Fruit fly (Drosophila melanogaster): Measurements from ENCODE around the gene CG11563.

CG11563 gene

DNA sequence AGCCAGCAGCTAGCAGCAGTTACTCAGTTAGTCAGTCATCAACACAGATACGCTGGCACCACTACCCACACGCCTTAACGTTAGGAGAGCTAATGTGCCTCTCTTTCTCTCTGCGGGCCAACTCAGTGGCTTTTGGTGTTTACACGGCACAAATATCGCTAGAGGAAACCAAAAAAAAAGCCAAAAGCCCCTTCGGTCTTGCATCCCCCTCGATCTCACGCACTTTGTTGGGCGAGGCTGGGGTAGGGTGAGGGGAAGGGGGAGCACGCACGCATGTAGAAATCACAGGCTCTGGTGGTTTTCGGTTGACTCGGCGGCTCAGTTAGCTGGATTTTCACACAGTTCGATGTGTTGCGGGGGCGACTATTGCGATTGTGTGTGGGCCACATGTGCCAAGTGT, 14.9 kb upstream of the CG11563 start (continued):
- TF ChIP-seq CG8089 (GFP tag; optimal IDR thresholded peaks at IDR 0.05) (no peak), CG13424 (tag; optimal IDR thresholded peaks at IDR 0.05) (no peak), CG1832 (GFP tag; optimal IDR thresholded peaks at IDR 0.05) (peak; percentile 28), Ets65A (GFP tag) (no peak), HLHmδ (GFP tag; optimal IDR thresholded peaks at IDR 0.05) (no peak), Med (GFP tag) (peak; percentile 83), crp (GFP tag; optimal IDR thresholded peaks at IDR 0.05) (no peak), gfzf (GFP tag; optimal IDR thresholded peaks at IDR 0.05) (no peak), sug (tag; optimal IDR thresholded peaks at IDR 0.05) (no peak), CG8478 (optimal IDR thresholded peaks at IDR 0.05) (no peak), CG12071 (GFP tag; optimal IDR thresholded peaks at IDR 0.05) (peak; percentile 8), gcm (GFP tag; optimal IDR thresholded peaks at IDR 0.05) (no peak), ind (GFP tag; optimal IDR thresholded peaks at IDR 0.05) (no peak), CG11504 (tag; optimal IDR thresholded peaks at IDR 0.05) (no peak), Gug (GFP tag; IDR thresholded peaks at IDR 0.05) (no peak), phol (tag; optimal IDR thresholded peaks at IDR 0.05) (no peak), eyg (GFP tag; optimal IDR thresholded peaks at IDR 0.05) (no peak), CG10209 (GFP tag; optimal IDR thresholded peaks at IDR 0.05) (peak; percentile 32), CG12744 (GFP tag; optimal IDR thresholded peaks at IDR 0.05) (no peak), amos (GFP tag; IDR thresholded peaks at IDR 0.05; ENCODE audit: partially characterized antibody) (peak; percentile 4; the same call in 1 of the 2 replicates), ab (GFP tag; optimal IDR thresholded peaks at IDR 0.05) (no peak), zf30C (GFP tag; optimal IDR thresholded peaks at IDR 0.05) (no peak), dati (GFP tag; IDR thresholded peaks at IDR 0.05) (no peak), ase (GFP tag; IDR thresholded peaks at IDR 0.05) (no peak), CG13287 (GFP tag; IDR thresholded peaks at IDR 0.05; ENCODE audit: partially characterized antibody) (no peak), Hr3 (GFP tag; optimal IDR thresholded peaks at IDR 0.05) (no peak), pfk (GFP tag; optimal IDR thresholded peaks at IDR 0.05) (no peak), hb (GFP tag; IDR thresholded peaks at IDR 0.05; ENCODE audit: partially characterized antibody) (no peak), CG31441 (GFP tag; IDR thresholded peaks at IDR 0.05) (no peak), Rx (GFP tag; IDR thresholded peaks at IDR 0.05) (no peak), eve (GFP tag; optimal IDR thresholded peaks at IDR 0.05) (no peak), Hsf (GFP tag; optimal IDR thresholded peaks at IDR 0.05) (no peak), CG4820 (GFP tag; optimal IDR thresholded peaks at IDR 0.05) (no peak), tin (GFP tag; optimal IDR thresholded peaks at IDR 0.05) (no peak), CG17328 (GFP tag; IDR thresholded peaks at IDR 0.05) (no peak), HLH3B (GFP tag; IDR thresholded peaks at IDR 0.05) (no peak), Atf6 (GFP tag; IDR thresholded peaks at IDR 0.05) (no peak), bsh (GFP tag; optimal IDR thresholded peaks at IDR 0.05) (no peak), zfh1 (GFP tag; IDR thresholded peaks at IDR 0.05) (no peak), Max (GFP tag; optimal IDR thresholded peaks at IDR 0.05) (no peak), stc (GFP tag; IDR thresholded peaks at IDR 0.05) (no peak; the same call in 1 of the 2 replicates), CG7963 (GFP tag; IDR thresholded peaks at IDR 0.05; ENCODE audit: partially characterized antibody) (no peak), cato (GFP tag; optimal IDR thresholded peaks at IDR 0.05; ENCODE audit: borderline replicate concordance) (no peak), bcd (GFP tag; optimal IDR thresholded peaks at IDR 0.05) (no peak), CG6813 (GFP tag; optimal IDR thresholded peaks at IDR 0.05) (no peak), CG17912 (GFP tag; optimal IDR thresholded peaks at IDR 0.05) (no peak), Ets97D (GFP tag; optimal IDR thresholded peaks at IDR 0.05) (no peak), CG15269 (tag; optimal IDR thresholded peaks at IDR 0.05) (peak; percentile 13), CG32767 (GFP tag; IDR thresholded peaks at IDR 0.05) (no peak), gem (tag; optimal IDR thresholded peaks at IDR 0.05) (no peak), en (GFP tag; optimal IDR thresholded peaks at IDR 0.05) (no peak), CG7357 (GFP tag; IDR thresholded peaks at IDR 0.05) (no peak)
